Worm (Caenorhabditis elegans) whole organism, L4 larva: ENCODE results near the gene slc-5A12.

ENCODE experiments used
- D1046.2 ChIP-seq: fragments of 200-800 bp; sonication (Bioruptor generic); IDR thresholded peaks from 2 replicates; pipeline ENCODE4 v1.3.6; 2022; ENCODE audit warnings: missing genetic modification characterization, missing compliant biosample characterization
- F10B5.3 ChIP-seq: sonication (generic microtip); optimal IDR thresholded peaks from 2 replicates; lab custom pipeline; 2016; ENCODE audit warnings: mild to moderate bottlenecking, missing genetic modification characterization, missing compliant biosample characterization
- F37D6.2 ChIP-seq: sonication (generic microtip); optimal IDR thresholded peaks from 2 replicates; lab custom pipeline; 2016; ENCODE audit warnings: mild to moderate bottlenecking, missing genetic modification characterization, missing compliant biosample characterization
- F44E2.7 ChIP-seq: fragments of 200-800 bp; sonication (Bioruptor generic); IDR thresholded peaks from 2 replicates; pipeline ENCODE4 v2.1.2; 2022; ENCODE audit warnings: missing genetic modification characterization, missing compliant biosample characterization
- F49E8.2 ChIP-seq: sonication (generic microtip); optimal IDR thresholded peaks from 2 replicates; lab custom pipeline; 2016; ENCODE audit warnings: missing compliant biosample characterization, mild to moderate bottlenecking, missing genetic modification characterization, borderline replicate concordance
- R02D3.7 ChIP-seq: fragments of 150-350 bp; sonication (generic microtip); optimal IDR thresholded peaks from 3 replicates; lab custom pipeline; 2014; ENCODE audit warnings: missing biosample characterization, missing genetic modification characterization
- Y48G9A.11 ChIP-seq: fragments of 200-800 bp; sonication (Bioruptor generic); IDR thresholded peaks from 2 replicates; pipeline ENCODE4 v1.3.6; 2022; ENCODE audit warnings: missing genetic modification reagents, missing genetic modification characterization, missing compliant biosample characterization
- aha-1 ChIP-seq: fragments of 150-350 bp; peaks from one replicate; lab custom pipeline; 2014; ENCODE audit warnings: missing biosample characterization, missing genetic modification characterization
- aly-2 ChIP-seq: sonication (generic microtip); optimal IDR thresholded peaks from 2 replicates; lab custom pipeline; 2018; ENCODE audit warnings: missing biosample characterization, missing genetic modification characterization
- ama-1 ChIP-seq: fragments of 150-350 bp; optimal IDR thresholded peaks from 2 replicates; lab custom pipeline; 2014; ENCODE audit warnings: inconsistent platforms, mixed read lengths
- arid-1 ChIP-seq: fragments of 200-800 bp; sonication (Bioruptor generic); conservative IDR thresholded peaks from 2 replicates; pipeline ENCODE4 v1.3.6; 2022; ENCODE audit warnings: missing genetic modification reagents, missing genetic modification characterization, missing compliant biosample characterization
- ceh-20 ChIP-seq: fragments of 200-800 bp; sonication (Bioruptor generic); IDR thresholded peaks from 2 replicates; pipeline ENCODE4 v1.3.6; 2022; ENCODE audit warnings: missing genetic modification reagents, missing genetic modification characterization, missing compliant biosample characterization
- ceh-28 ChIP-seq: fragments of 150-350 bp; optimal IDR thresholded peaks from 2 replicates; lab custom pipeline; 2014; ENCODE audit warnings: missing biosample characterization, missing genetic modification reagents, missing genetic modification characterization
- ceh-44 ChIP-seq: fragments of 200-800 bp; sonication (Bioruptor generic); IDR thresholded peaks from 2 replicates; pipeline ENCODE4 v1.3.6; 2022; ENCODE audit warnings: missing genetic modification reagents, missing genetic modification characterization, missing compliant biosample characterization
- ces-1 ChIP-seq: fragments of 150-350 bp; sonication (generic microtip); optimal IDR thresholded peaks from 4 replicates; lab custom pipeline; 2014; ENCODE audit warnings: missing biosample characterization, missing genetic modification reagents, missing genetic modification characterization
- daf-16 ChIP-seq, 3 experiments: sonication (generic microtip); optimal IDR thresholded peaks; 2 replicates each; lab custom pipeline; 2016 to 2017; ENCODE audit warnings: missing genetic modification characterization in 3 of 3, missing genetic modification reagents in 3 of 3, mild to moderate bottlenecking in 2 of 3, missing compliant biosample characterization in 2 of 3, missing biosample characterization in 1 of 3, moderate library complexity in 1 of 3
- dmd-6 ChIP-seq: fragments of 200-800 bp; sonication (Bioruptor generic); IDR thresholded peaks from 2 replicates; pipeline ENCODE4 v1.3.6; 2022; ENCODE audit warnings: missing genetic modification reagents, missing genetic modification characterization, missing compliant biosample characterization
- duxl-1 ChIP-seq: sonication (generic microtip); optimal IDR thresholded peaks from 2 replicates; lab custom pipeline; 2016; ENCODE audit warnings: mild to moderate bottlenecking, missing genetic modification characterization, moderate library complexity, missing compliant biosample characterization; ENCODE audit not compliant: poor library complexity
- dve-1 ChIP-seq: sonication (generic microtip); optimal IDR thresholded peaks from 2 replicates; lab custom pipeline; 2017; ENCODE audit warnings: antibody characterized with exemption, mild to moderate bottlenecking, missing genetic modification characterization, missing compliant biosample characterization; ENCODE audit not compliant: insufficient read depth
- fos-1 ChIP-seq: fragments of 150-350 bp; optimal IDR thresholded peaks from 2 replicates; lab custom pipeline; 2014; ENCODE audit warnings: missing biosample characterization, missing genetic modification characterization
- hlh-11 ChIP-seq: fragments of 200-800 bp; sonication (Bioruptor generic); optimal IDR thresholded peaks from 2 replicates; lab custom pipeline; 2018; ENCODE audit warnings: mild to moderate bottlenecking, missing genetic modification characterization, missing compliant biosample characterization
- hlh-30 ChIP-seq: sonication (generic microtip); optimal IDR thresholded peaks from 2 replicates; lab custom pipeline; 2017; ENCODE audit warnings: antibody characterized with exemption, mild to moderate bottlenecking, missing genetic modification characterization, missing compliant biosample characterization; ENCODE audit not compliant: insufficient read depth
- jun-1 ChIP-seq: fragments of 150-350 bp; optimal IDR thresholded peaks from 2 replicates; lab custom pipeline; 2014; ENCODE audit warnings: missing biosample characterization, missing genetic modification reagents, missing genetic modification characterization
- lim-7 ChIP-seq: fragments of 200-800 bp; sonication (Bioruptor generic); IDR thresholded peaks from 2 replicates; pipeline ENCODE4 v1.3.6; 2022; ENCODE audit warnings: missing genetic modification characterization, missing compliant biosample characterization
- lin-1 ChIP-seq: fragments of 200-800 bp; sonication (Bioruptor generic); IDR thresholded peaks from 2 replicates; pipeline ENCODE4 v1.3.6; 2022; ENCODE audit warnings: missing genetic modification reagents, missing genetic modification characterization, missing compliant biosample characterization
- lin-13 ChIP-seq: fragments of 150-350 bp; optimal IDR thresholded peaks from 2 replicates; lab custom pipeline; 2014; ENCODE audit warnings: missing biosample characterization, missing genetic modification reagents, missing genetic modification characterization
- lin-15B ChIP-seq: fragments of 150-350 bp; sonication (generic microtip); optimal IDR thresholded peaks from 3 replicates; lab custom pipeline; 2014; ENCODE audit warnings: missing biosample characterization, missing genetic modification characterization
- lin-29 ChIP-seq: fragments of 200-800 bp; sonication (Bioruptor generic); IDR thresholded peaks from 2 replicates; pipeline ENCODE4 v1.3.6; 2022; ENCODE audit warnings: missing genetic modification reagents, missing genetic modification characterization, missing compliant biosample characterization
- lin-39 ChIP-seq: fragments of 150-350 bp; optimal IDR thresholded peaks from 2 replicates; lab custom pipeline; 2014; ENCODE audit warnings: missing biosample characterization, missing genetic modification reagents, missing genetic modification characterization
- madf-5 ChIP-seq, 2 experiments: fragments of 200-800 bp; sonication (Bioruptor generic); IDR thresholded peaks; 2 replicates each; pipeline ENCODE4 v1.3.6; 2022; ENCODE audit warnings: missing compliant biosample characterization in 2 of 2, missing genetic modification characterization in 2 of 2
- mdl-1 ChIP-seq, 2 experiments: fragments of 150-350 bp in 1 of 2; sonication (generic microtip) in 1 of 2; optimal IDR thresholded peaks; 2 replicates each; lab custom pipeline; 2014 to 2017; ENCODE audit warnings: missing biosample characterization in 2 of 2, missing genetic modification characterization in 2 of 2
- mdt-29 ChIP-seq: fragments of 200-800 bp; sonication (Bioruptor generic); IDR thresholded peaks from 2 replicates; pipeline ENCODE4 v1.3.6; 2022; ENCODE audit warnings: missing genetic modification reagents, missing genetic modification characterization, missing compliant biosample characterization
- mxl-2 ChIP-seq: fragments of 200-800 bp; sonication (Bioruptor generic); conservative IDR thresholded peaks from 2 replicates; pipeline ENCODE4 v1.3.6; 2022; ENCODE audit warnings: missing genetic modification reagents, missing genetic modification characterization, missing compliant biosample characterization
- mxl-3 ChIP-seq: fragments of 200-800 bp; sonication (Bioruptor generic); optimal IDR thresholded peaks from 2 replicates; lab custom pipeline; 2018; ENCODE audit warnings: mild to moderate bottlenecking, missing genetic modification characterization, missing compliant biosample characterization
- nhr-102 ChIP-seq: sonication (generic microtip); optimal IDR thresholded peaks from 2 replicates; lab custom pipeline; 2016; ENCODE audit warnings: mild to moderate bottlenecking, missing genetic modification characterization, moderate library complexity, missing compliant biosample characterization
- nhr-111 ChIP-seq: fragments of 200-800 bp; sonication (Bioruptor generic); optimal IDR thresholded peaks from 2 replicates; lab custom pipeline; 2018; ENCODE audit warnings: mild to moderate bottlenecking, missing genetic modification characterization, missing compliant biosample characterization
- nhr-237 ChIP-seq: sonication (generic microtip); optimal IDR thresholded peaks from 2 replicates; lab custom pipeline; 2017; ENCODE audit warnings: missing biosample characterization, missing genetic modification characterization
- nhr-41 ChIP-seq: fragments of 200-800 bp; sonication (Bioruptor generic); IDR thresholded peaks from 2 replicates; pipeline ENCODE4 v1.3.6; 2022; ENCODE audit warnings: missing genetic modification reagents, missing genetic modification characterization, missing compliant biosample characterization
- nhr-76 ChIP-seq: fragments of 150-350 bp; optimal IDR thresholded peaks from 2 replicates; lab custom pipeline; 2014; ENCODE audit warnings: missing biosample characterization, missing genetic modification characterization
- pha-4 ChIP-seq, 2 experiments: fragments of 150-350 bp in 1 of 2; fragments of 200-800 bp in 1 of 2; sonication (Bioruptor generic) in 1 of 2; IDR thresholded peaks in 1 of 2; optimal IDR thresholded peaks in 1 of 2; 2 replicates each; pipeline versions ENCODE4 v1.3.6 to Lab custom; 2014 to 2022; ENCODE audit warnings: missing genetic modification characterization in 2 of 2, missing genetic modification reagents in 2 of 2, missing biosample characterization in 1 of 2, missing compliant biosample characterization in 1 of 2
- saeg-2 ChIP-seq: fragments of 200-800 bp; sonication (Bioruptor generic); IDR thresholded peaks from 2 replicates; pipeline ENCODE4 v1.3.6; 2022; ENCODE audit warnings: missing genetic modification reagents, missing genetic modification characterization, missing compliant biosample characterization
- skn-1 ChIP-seq: fragments of 150-350 bp; optimal IDR thresholded peaks from 2 replicates; lab custom pipeline; 2014; ENCODE audit warnings: missing biosample characterization, missing genetic modification characterization
- spr-3 ChIP-seq: fragments of 200-800 bp; sonication (Bioruptor generic); optimal IDR thresholded peaks from 2 replicates; lab custom pipeline; 2018; ENCODE audit warnings: mild to moderate bottlenecking, missing genetic modification characterization, missing compliant biosample characterization
- unc-62 ChIP-seq, 3 experiments: fragments of 150-350 bp in 1 of 3; sonication (generic microtip); optimal IDR thresholded peaks in 2 of 3; peaks in 1 of 3; 1 replicate in 1 of 3; 2 replicates in 2 of 3; lab custom pipeline; 2014 to 2017; ENCODE audit warnings: missing biosample characterization in 3 of 3, missing genetic modification characterization in 3 of 3, missing genetic modification reagents in 3 of 3, missing genotype in 1 of 3
- vab-7 ChIP-seq: fragments of 200-800 bp; sonication (Bioruptor generic); IDR thresholded peaks from 2 replicates; pipeline ENCODE4 v1.3.6; 2022; ENCODE audit warnings: missing genetic modification reagents, missing genetic modification characterization, missing compliant biosample characterization
- ztf-11 ChIP-seq: fragments of 150-350 bp; optimal IDR thresholded peaks from 2 replicates; lab custom pipeline; 2014; ENCODE audit warnings: missing biosample characterization, missing genetic modification characterization
- ztf-7 ChIP-seq: fragments of 150-350 bp; optimal IDR thresholded peaks from 2 replicates; lab custom pipeline; 2014; ENCODE audit warnings: missing biosample characterization, missing genetic modification characterization

The slc-5A12 gene

ce11 chrIV:11956387-11956786, 19.2 kb downstream of the slc-5A12 start (continued):
- TF ChIP-seq saeg-2 (peak; percentile 89), madf-5 (GFP tag; IDR thresholded peaks at IDR 0.05; lab: Robert Waterston, UW) (peak in 1 of 2 experiments; percentile 61; a peak in 1 of 4 replicates), ceh-44 (GFP tag; lab: Robert Waterston, UW) (no peak), F10B5.3 (tag; lab: Kevin White, UChicago) (no peak), ztf-11 (tag; lab: Kevin White, UChicago) (no peak), ztf-7 (tag; lab: Kevin White, UChicago) (peak; percentile 46), mxl-2 (GFP tag; lab: Robert Waterston, UW) (peak; percentile 90), aly-2 (tag; lab: Kevin White, UChicago) (no peak), lin-13 (peak; percentile 25), F49E8.2 (tag; lab: Kevin White, UChicago) (no peak), D1046.2 (peak; percentile 14; the same call in 1 of the 2 replicates)

- TF ChIP-seq aha-1 = peak; percentile 94
- TF ChIP-seq mdt-29 (GFP tag; lab: Robert Waterston, UW) = no peak
- TF ChIP-seq mxl-3 (GFP tag; lab: Kevin White, UChicago) = peak; percentile 66
- TF ChIP-seq dmd-6 (GFP tag; lab: Robert Waterston, UW) = peak; percentile 19; the same call in 1 of the 2 replicates
- TF ChIP-seq nhr-111 (GFP tag; lab: Kevin White, UChicago) = no peak
- peak; percentile 40 for TF ChIP-seq hlh-11
- no peak for TF ChIP-seq R02D3.7
- peak in 1 of 2 experiments; percentile 22 for TF ChIP-seq unc-62 (GFP tag; optimal IDR thresholded peaks at IDR 0.05 in 1 of 2; lab: Kevin White, UChicago)
- TF ChIP-seq unc-62 (tag; optimal IDR thresholded peaks at IDR 0.05; lab: Kevin White, UChicago) = no peak
- 0 out of 2 replicates have a peak, but pooled peaks have one; percentile 26 for TF ChIP-seq lim-7 (GFP tag; lab: Robert Waterston, UW)
- TF ChIP-seq pha-4 (GFP tag; IDR thresholded peaks at IDR 0.05; lab: Robert Waterston, UW) = no peak
- TF ChIP-seq pha-4 (tag; optimal IDR thresholded peaks at IDR 0.05; lab: Kevin White, UChicago) = no peak
- TF ChIP-seq nhr-237 = no peak
- no peak for TF ChIP-seq spr-3 (GFP tag; lab: Kevin White, UChicago)
- peak; percentile 32 for TF ChIP-seq hlh-30 (tag; lab: Kevin White, UChicago)
- TF ChIP-seq F44E2.7 (GFP tag; lab: Robert Waterston, UW) = no peak
- peak in 1 of 2 experiments; percentile 33 for TF ChIP-seq mdl-1 (tag; optimal IDR thresholded peaks at IDR 0.05; lab: Kevin White, UChicago)
- peak in 1 of 2 experiments; percentile 7 for TF ChIP-seq daf-16 (GFP tag; optimal IDR thresholded peaks at IDR 0.05; lab: Kevin White, UChicago)
- TF ChIP-seq daf-16 (tag; optimal IDR thresholded peaks at IDR 0.05; lab: Kevin White, UChicago) = no peak
These were observed 19.9 kb downstream of the slc-5A12 start for ce11 chrIV:11957074-11957473.

- no peak for TF ChIP-seq lin-15B
- no peak for TF ChIP-seq madf-5 (GFP tag; IDR thresholded peaks at IDR 0.05; lab: Robert Waterston, UW)
- no peak for TF ChIP-seq lin-1 (GFP tag; lab: Robert Waterston, UW)
- TF ChIP-seq dve-1 = no peak
- no peak for TF ChIP-seq arid-1 (GFP tag; lab: Robert Waterston, UW)
- no peak for TF ChIP-seq skn-1 (tag; lab: Kevin White, UChicago)
- no peak for TF ChIP-seq ces-1 (GFP tag; lab: Kevin White, UChicago)
- TF ChIP-seq lin-29 = no peak
- no peak for TF ChIP-seq jun-1 (tag; lab: Kevin White, UChicago)
- no peak for TF ChIP-seq lin-39 (tag; lab: Kevin White, UChicago)
- no peak for TF ChIP-seq ceh-28 (tag; lab: Kevin White, UChicago)
- TF ChIP-seq ceh-20 (GFP tag; lab: Robert Waterston, UW) = no peak
- TF ChIP-seq fos-1 (tag; lab: Kevin White, UChicago) = no peak
- no peak for TF ChIP-seq duxl-1 (tag; lab: Kevin White, UChicago)
- no peak for TF ChIP-seq ztf-11 (tag; lab: Kevin White, UChicago)
- no peak for TF ChIP-seq F37D6.2 (tag; lab: Kevin White, UChicago)
- TF ChIP-seq nhr-41 (GFP tag; lab: Robert Waterston, UW) = no peak
- peak; percentile 18 for TF ChIP-seq nhr-102 (tag; lab: Kevin White, UChicago)
- TF ChIP-seq ama-1 = peak; percentile 47
- 0 out of 2 replicates have a peak, but pooled peaks have one; percentile 38 for TF ChIP-seq mdt-29 (GFP tag; lab: Robert Waterston, UW)
- no peak for TF ChIP-seq ceh-44 (GFP tag; lab: Robert Waterston, UW)
- TF ChIP-seq nhr-76 (tag; lab: Kevin White, UChicago) = no peak
- no peak for TF ChIP-seq vab-7 (GFP tag; lab: Robert Waterston, UW)
- TF ChIP-seq Y48G9A.11 (GFP tag; lab: Robert Waterston, UW) = no peak
These were observed 22.4 kb downstream of the slc-5A12 start, which contains the start of gene tgt-1 for ce11 chrIV:11959573-11959972. TSS of gene tgt-1 (minus strand) at chrIV:11959804.
